Fruit fly (Drosophila melanogaster) whole organism, larva: ENCODE data around the gene CG16713.

Experiments used
- noc ChIP-seq: fragments of 200-800 bp; sonication (Bioruptor generic); optimal IDR thresholded peaks from 3 replicates; lab custom pipeline; 2019; ENCODE audit warnings: missing biosample characterization, mild to moderate bottlenecking, missing genetic modification characterization, moderate library complexity

Gene CG16713

dm6 chr2L:3669675-3670074 is 25.5 kb downstream of the CG16713 start, which contains the start of gene Sfp24Bb:
TSS of gene Sfp24Bb (minus strand) at chr2L:3669775.
- TF ChIP-seq noc = no peak

- TF ChIP-seq noc = no peak
Observed at dm6 chr2L:3669034-3669433, 26.2 kb downstream of the CG16713 start, which contains the start of gene Sfp24Bd. TSS of gene Sfp24Bd (minus strand) at chr2L:3669134.

dm6 chr2L:3668451-3668850 is 26.8 kb downstream of the CG16713 start, which contains the start of gene Sfp24Ba:
TSS of gene Sfp24Ba (minus strand) at chr2L:3668551.
- TF ChIP-seq noc = no peak

- no peak for TF ChIP-seq noc
Observed at dm6 chr2L:3662307-3662795, 32.9 kb downstream of the CG16713 start, which contains the start of gene Drgx. TSS of gene Drgx (plus strand) at chr2L:3662745.

dm6 chr2L:3657349-3658142 is 37.7 kb downstream of the CG16713 start:
- no peak for TF ChIP-seq noc

dm6 chr2L:3656667-3657066 is 38.5 kb downstream of the CG16713 start, which contains the start of gene for:
TSS of gene for (minus strand) at chr2L:3656953.
- TF ChIP-seq noc = no peak

dm6 chr2L:3655698-3656105 is 39.5 kb downstream of the CG16713 start:
- TF ChIP-seq noc = peak; percentile 100

- no peak for TF ChIP-seq noc
Observed at dm6 chr2L:3654956-3655618, 40.1 kb downstream of the CG16713 start.

dm6 chr2L:3648173-3648972 is 46.8 kb downstream of the CG16713 start:
- TF ChIP-seq noc = no peak

- no peak for TF ChIP-seq noc
Observed at dm6 chr2L:3647521-3648172, 47.6 kb downstream of the CG16713 start.

- no peak for TF ChIP-seq noc
Observed at dm6 chr2L:3646041-3646440, 49.2 kb downstream of the CG16713 start.

dm6 chr2L:3645339-3645738 is 49.9 kb downstream of the CG16713 start:
- no peak for TF ChIP-seq noc
